Worm (Caenorhabditis elegans): Measurements from ENCODE around the gene ife-5.
A peak's percentile ranks its signal among the peaks of the same experiment; 100 is the strongest.

ife-5 gene

ce11 chrII:12266797-12267196 lies 13.7 kb upstream of the ife-5 start:
- TF ChIP-seq pha-4 (tag; optimal IDR thresholded peaks at IDR 0.05) (no peak), nhr-12 (tag; optimal IDR thresholded peaks at IDR 0.05) (no peak), elt-3 (tag; optimal IDR thresholded peaks at IDR 0.05) (no peak), cnd-1 (tag; optimal IDR thresholded peaks at IDR 0.05) (no peak), tbx-8 (GFP tag; optimal IDR thresholded peaks at IDR 0.05) (no peak), M03D4.4 (tag; optimal IDR thresholded peaks at IDR 0.05) (no peak), drap-1 (GFP tag; optimal IDR thresholded peaks at IDR 0.05) (no peak), ces-1 (GFP tag; optimal IDR thresholded peaks at IDR 0.05) (no peak), flh-1 (GFP tag; optimal IDR thresholded peaks at IDR 0.05) (no peak), ceh-43 (GFP tag; optimal IDR thresholded peaks at IDR 0.05) (no peak), mep-1 (tag; optimal IDR thresholded peaks at IDR 0.05) (no peak)

ce11 chrII:12268857-12269256 lies 11.6 kb upstream of the ife-5 start:
- TF ChIP-seq lin-13 (tag; optimal IDR thresholded peaks at IDR 0.05) (no peak), elt-1 (tag; optimal IDR thresholded peaks at IDR 0.05; ENCODE audit: borderline replicate concordance, insufficient read depth) (no peak), unc-120 (tag; optimal IDR thresholded peaks at IDR 0.05; ENCODE audit: poor library complexity, severe bottlenecking) (peak; percentile 31), bed-3 (GFP tag; optimal IDR thresholded peaks at IDR 0.05) (no peak), zip-8 (tag; optimal IDR thresholded peaks at IDR 0.05) (no peak), ces-1 (GFP tag; optimal IDR thresholded peaks at IDR 0.05) (no peak), unc-62 (GFP tag; optimal IDR thresholded peaks at IDR 0.05) (peak; percentile 0), ceh-43 (GFP tag; optimal IDR thresholded peaks at IDR 0.05) (no peak), hlh-1 (tag; optimal IDR thresholded peaks at IDR 0.05) (peak; percentile 71), pha-4 (tag; optimal IDR thresholded peaks at IDR 0.05) (no peak), lsy-2 (tag; optimal IDR thresholded peaks at IDR 0.05) (no peak), snpc-4 (tag; optimal IDR thresholded peaks at IDR 0.05) (no peak), nhr-76 (tag; optimal IDR thresholded peaks at IDR 0.05) (no peak), ztf-11 (tag; optimal IDR thresholded peaks at IDR 0.05) (no peak), nhr-2 (tag; optimal IDR thresholded peaks at IDR 0.05) (no peak), nhr-12 (tag; optimal IDR thresholded peaks at IDR 0.05) (no peak), ceh-39 (tag; optimal IDR thresholded peaks at IDR 0.05) (no peak), cnd-1 (tag; optimal IDR thresholded peaks at IDR 0.05) (no peak), tbx-8 (GFP tag; optimal IDR thresholded peaks at IDR 0.05) (no peak), elt-3 (tag; optimal IDR thresholded peaks at IDR 0.05) (no peak), nhr-237 (tag; optimal IDR thresholded peaks at IDR 0.05) (no peak), sptf-1 (tag; optimal IDR thresholded peaks at IDR 0.05) (peak; percentile 50), M03D4.4 (tag; optimal IDR thresholded peaks at IDR 0.05) (peak; percentile 59), mls-2 (tag; optimal IDR thresholded peaks at IDR 0.05) (no peak), nhr-28 (tag; optimal IDR thresholded peaks at IDR 0.05) (no peak), mep-1 (tag; optimal IDR thresholded peaks at IDR 0.05) (no peak), ham-2 (GFP tag; optimal IDR thresholded peaks at IDR 0.05) (no peak), ceh-83 (GFP tag; optimal IDR thresholded peaks at IDR 0.05) (no peak), mab-5 (tag; optimal IDR thresholded peaks at IDR 0.05) (no peak), blmp-1 (tag; optimal IDR thresholded peaks at IDR 0.05) (no peak), drap-1 (GFP tag; optimal IDR thresholded peaks at IDR 0.05) (no peak), unc-39 (tag; optimal IDR thresholded peaks at IDR 0.05) (no peak), flh-1 (GFP tag; optimal IDR thresholded peaks at IDR 0.05) (no peak), lin-32 (GFP tag; optimal IDR thresholded peaks at IDR 0.05) (no peak), sem-2 (GFP tag; optimal IDR thresholded peaks at IDR 0.05) (no peak)

ce11 chrII:12274944-12275343 lies 5.5 kb upstream of the ife-5 start, which contains the start of gene Y57A10A.27:
Y57A10A.27 (minus strand) TSS chrII:12275044.
- no peak for TF ChIP-seq drap-1 (GFP tag; optimal IDR thresholded peaks at IDR 0.05)

ce11 chrII:12278602-12279001 lies 1.9 kb upstream of the ife-5 start:
- TF ChIP-seq M03D4.4 (tag; optimal IDR thresholded peaks at IDR 0.05) (no peak), sptf-1 (tag; optimal IDR thresholded peaks at IDR 0.05) (no peak), ces-1 (GFP tag; optimal IDR thresholded peaks at IDR 0.05) (no peak), pha-4 (tag; optimal IDR thresholded peaks at IDR 0.05) (no peak), bed-3 (GFP tag; optimal IDR thresholded peaks at IDR 0.05) (no peak), ztf-11 (tag; optimal IDR thresholded peaks at IDR 0.05) (no peak)

Measured in whole organism, mixed stage, embryonic.